Fruit fly (Drosophila melanogaster) whole organism: ENCODE data around the gene CG11889.

Experiments
- CG8478 ChIP-seq: fragments of >200 bp; optimal IDR thresholded peaks from 2 replicates; lab custom pipeline; 2018; ENCODE audit warnings: inconsistent platforms
- Dll ChIP-seq: fragments of >200 bp; optimal IDR thresholded peaks from 2 replicates; lab custom pipeline; 2017
- EcR ChIP-seq, 2 experiments: fragments of >200 bp; optimal IDR thresholded peaks; 2 replicates each; lab custom pipeline; 2017; ENCODE audit warnings: missing biosample characterization in 2 of 2, missing genetic modification characterization in 2 of 2, missing genetic modification reagents in 2 of 2
- pan ChIP-seq: fragments of >200 bp; optimal IDR thresholded peaks from 2 replicates; lab custom pipeline; 2017
- psq ChIP-seq: fragments of >200 bp; optimal IDR thresholded peaks from 2 replicates; lab custom pipeline; 2017
- usp ChIP-seq: fragments of >200 bp; optimal IDR thresholded peaks from 2 replicates; lab custom pipeline; 2017; ENCODE audit warnings: missing biosample characterization, missing genetic modification characterization, mixed read lengths

Gene CG11889

dm6 chr3R:25303857-25304440 lies 33.9 kb downstream of the CG11889 start, which contains the start of gene CG31436:
Gene CG31436, plus strand, starts transcription at chr3R:25304137.
- TF ChIP-seq CG8478 (no peak), pan (lab: Kevin White, UChicago) (no peak), EcR (GFP tag; optimal IDR thresholded peaks at IDR 0.05; lab: Kevin White, UChicago) (no peak)

dm6 chr3R:25305822-25306544 lies 36.0 kb downstream of the CG11889 start:
- TF ChIP-seq CG8478 (no peak), EcR (GFP tag; optimal IDR thresholded peaks at IDR 0.05; lab: Kevin White, UChicago) (no peak), usp (GFP tag; lab: Kevin White, UChicago) (no peak), Dll (lab: Kevin White, UChicago) (no peak), psq (lab: Kevin White, UChicago) (no peak), pan (lab: Kevin White, UChicago) (no peak)

- TF ChIP-seq pan (lab: Kevin White, UChicago) (no peak), usp (GFP tag; lab: Kevin White, UChicago) (no peak), Dll (lab: Kevin White, UChicago) (no peak), psq (lab: Kevin White, UChicago) (no peak), CG8478 (no peak), EcR (GFP tag; optimal IDR thresholded peaks at IDR 0.05; lab: Kevin White, UChicago) (no peak)
These were observed 38.2 kb downstream of the CG11889 start, which contains the start of gene CG10550 for dm6 chr3R:25308228-25308627. Gene CG10550, minus strand, starts transcription at chr3R:25308391.

- no peak for TF ChIP-seq usp (GFP tag; lab: Kevin White, UChicago)
- TF ChIP-seq Dll (lab: Kevin White, UChicago): no peak
These were observed 39.2 kb downstream of the CG11889 start for dm6 chr3R:25309175-25309574.

dm6 chr3R:25310843-25311242 lies 40.8 kb downstream of the CG11889 start, which contains the start of gene CG31099:
Gene CG31099, minus strand, starts transcription at chr3R:25310943.
- TF ChIP-seq pan (lab: Kevin White, UChicago) (no peak), Dll (lab: Kevin White, UChicago) (no peak), psq (lab: Kevin White, UChicago) (no peak), EcR (GFP tag; optimal IDR thresholded peaks at IDR 0.05; lab: Kevin White, UChicago) (no peak), usp (GFP tag; lab: Kevin White, UChicago) (no peak), CG8478 (no peak)

DNA sequence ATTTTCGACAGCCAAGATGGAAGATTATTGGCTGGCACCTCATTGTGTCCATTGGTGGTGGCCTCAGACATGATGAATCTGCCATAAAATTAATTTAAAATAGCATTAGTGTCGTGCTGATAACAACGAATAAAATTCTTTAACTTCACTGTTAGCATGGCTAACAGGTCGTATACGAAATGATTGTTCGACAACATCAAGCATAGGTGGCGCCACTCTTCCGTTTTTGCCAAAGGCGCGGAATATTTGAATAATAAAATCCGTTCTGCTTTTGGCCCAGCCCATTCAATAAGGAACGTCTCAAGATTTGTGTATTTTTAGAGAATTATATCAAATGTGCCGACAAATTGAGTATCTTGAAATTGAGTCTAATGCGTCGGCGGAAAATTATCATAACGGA lies 42.6 kb downstream of the CG11889 start:
- TF ChIP-seq pan (lab: Kevin White, UChicago): no peak
- TF ChIP-seq EcR (GFP tag; optimal IDR thresholded peaks at IDR 0.05; lab: Kevin White, UChicago): no peak
- no peak for TF ChIP-seq Dll (lab: Kevin White, UChicago)
- no peak for TF ChIP-seq CG8478
- TF ChIP-seq psq (lab: Kevin White, UChicago): no peak
- TF ChIP-seq usp (GFP tag; lab: Kevin White, UChicago): no peak

DNA sequence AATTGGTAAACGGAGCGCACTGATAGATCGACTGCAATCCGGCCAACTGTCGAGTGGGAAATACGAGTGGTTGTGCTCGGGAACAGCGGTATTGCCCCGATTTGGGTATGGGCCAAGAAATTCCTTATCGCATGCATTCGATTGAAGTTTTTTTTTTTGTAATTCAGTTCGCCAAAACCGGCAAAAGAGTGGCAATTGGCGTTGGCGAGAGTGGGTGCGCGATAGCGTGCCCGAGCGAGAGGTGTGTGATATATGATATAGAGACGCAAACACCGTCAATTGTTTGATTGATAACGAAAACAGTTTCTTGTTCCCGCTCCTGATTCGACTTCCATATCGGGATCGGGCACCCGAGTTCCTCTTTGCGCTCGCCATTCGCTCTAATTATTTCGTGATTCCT lies 43.8 kb downstream of the CG11889 start, which contains the start of gene CG31087:
Gene CG31087, minus strand, starts transcription at position 63 of the 400 bp plus-strand sequence.
- TF ChIP-seq CG8478 (no peak), pan (lab: Kevin White, UChicago) (no peak), usp (GFP tag; lab: Kevin White, UChicago) (no peak), psq (lab: Kevin White, UChicago) (no peak), Dll (lab: Kevin White, UChicago) (no peak), EcR (GFP tag; optimal IDR thresholded peaks at IDR 0.05; lab: Kevin White, UChicago) (no peak)

DNA sequence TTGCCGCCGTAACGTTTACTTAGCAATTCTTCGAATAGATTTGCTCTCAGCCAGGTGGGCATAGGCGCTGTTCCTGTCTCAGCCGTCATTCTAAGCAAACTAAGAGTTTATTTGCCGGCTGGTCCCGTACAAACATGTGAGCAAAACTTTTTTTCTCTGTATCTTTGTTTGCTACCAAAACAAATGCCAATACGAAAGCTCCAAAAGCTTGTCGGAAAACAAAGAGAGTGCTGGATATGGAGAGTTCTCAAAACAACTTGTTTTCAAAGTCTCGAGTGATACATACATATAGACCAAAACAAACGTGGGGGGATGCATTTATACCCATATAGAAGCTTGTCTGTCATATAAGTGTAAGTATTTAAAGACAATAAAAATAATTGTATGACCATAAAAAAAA lies 46.0 kb downstream of the CG11889 start, which contains the start of gene CG10559:
Gene CG10559, minus strand, starts transcription at position 101 of the 400 bp plus-strand sequence.
- TF ChIP-seq Dll (lab: Kevin White, UChicago) (no peak), EcR (GFP tag; optimal IDR thresholded peaks at IDR 0.05; lab: Kevin White, UChicago) (no peak), CG8478 (no peak), psq (lab: Kevin White, UChicago) (no peak), pan (lab: Kevin White, UChicago) (no peak), usp (GFP tag; lab: Kevin White, UChicago) (no peak)

DNA sequence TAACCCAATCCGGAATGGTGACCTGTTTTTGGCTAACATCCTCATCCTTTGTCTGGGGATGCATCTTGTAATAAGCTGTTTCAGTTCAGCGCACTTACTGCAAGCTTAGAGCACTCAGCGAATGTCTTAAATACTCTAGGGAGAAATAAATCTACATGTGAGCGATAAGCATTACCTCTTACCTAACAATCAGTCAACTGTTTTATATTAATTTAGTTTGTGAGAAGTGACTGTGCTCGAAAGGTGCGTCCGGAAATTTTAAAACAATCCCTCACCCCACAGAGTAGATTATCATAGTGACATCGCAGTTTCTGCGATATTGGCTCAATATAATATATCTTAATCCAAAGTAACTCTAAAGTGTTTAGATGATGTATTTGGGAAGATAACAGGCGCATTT lies 48.0 kb downstream of the CG11889 start, which contains the start of gene CG10553:
Gene CG10553, minus strand, starts transcription at position 101 of the 400 bp plus-strand sequence.
- no peak for TF ChIP-seq EcR (GFP tag; optimal IDR thresholded peaks at IDR 0.05; lab: Kevin White, UChicago)
- no peak for TF ChIP-seq CG8478
- TF ChIP-seq pan (lab: Kevin White, UChicago): no peak
- TF ChIP-seq usp (GFP tag; lab: Kevin White, UChicago): no peak
- TF ChIP-seq psq (lab: Kevin White, UChicago): no peak
- TF ChIP-seq Dll (lab: Kevin White, UChicago): no peak

DNA sequence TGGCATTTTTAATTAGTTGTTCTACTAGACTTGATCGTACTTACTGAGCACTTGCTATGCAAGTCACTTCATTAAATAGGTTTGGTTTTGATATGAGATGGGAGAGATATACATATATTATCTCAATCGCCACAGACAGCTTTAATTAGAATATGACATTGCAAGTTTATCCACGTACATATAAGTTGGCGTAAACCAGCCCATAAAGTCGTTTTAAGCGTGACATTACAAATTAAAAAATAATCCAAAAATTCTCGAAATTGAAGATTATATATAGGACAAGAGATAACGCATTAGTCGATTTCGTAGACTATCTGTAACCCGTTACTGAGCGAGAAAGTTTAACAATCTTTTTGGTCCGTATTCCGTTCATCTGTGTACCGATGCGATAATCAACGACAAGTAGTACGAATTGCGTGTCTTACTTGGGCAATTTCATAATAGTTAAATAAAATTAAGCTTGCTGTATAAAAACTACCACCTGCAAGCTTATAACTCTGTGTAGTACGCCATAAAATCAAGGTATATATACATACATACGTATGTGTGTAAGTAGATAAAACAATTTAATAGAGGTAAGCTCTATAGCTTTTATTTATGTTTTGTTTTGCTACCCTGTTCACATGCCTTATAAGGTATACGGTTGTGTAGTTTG lies 50.2 kb downstream of the CG11889 start, which contains the start of gene CG10560:
Gene CG10560, minus strand, starts transcription at position 51 of the 655 bp plus-strand sequence.
- TF ChIP-seq CG8478 (no peak), EcR (GFP tag; optimal IDR thresholded peaks at IDR 0.05; lab: Kevin White, UChicago) (no peak), pan (lab: Kevin White, UChicago) (no peak), Dll (lab: Kevin White, UChicago) (no peak), psq (lab: Kevin White, UChicago) (no peak), usp (GFP tag; lab: Kevin White, UChicago) (no peak)

dm6 chr3R:25320898-25321297 lies 50.9 kb downstream of the CG11889 start:
- TF ChIP-seq EcR (GFP tag; optimal IDR thresholded peaks at IDR 0.05; lab: Kevin White, UChicago): no peak
- TF ChIP-seq psq (lab: Kevin White, UChicago): no peak
- TF ChIP-seq Dll (lab: Kevin White, UChicago): no peak
- no peak for TF ChIP-seq usp (GFP tag; lab: Kevin White, UChicago)
